Worm (Caenorhabditis elegans) whole organism, young adult: Measurements from ENCODE around the gene srw-109.

Source experiments
- T26A5.8 ChIP-seq: sonication (generic microtip); optimal IDR thresholded peaks from 2 replicates; lab custom pipeline; 2016; ENCODE audit warnings: missing genetic modification characterization, missing compliant biosample characterization
- hmg-20 ChIP-seq: fragments of 200-800 bp; sonication (Bioruptor generic); IDR thresholded peaks from 2 replicates; pipeline ENCODE4 v1.3.6; 2022; ENCODE audit warnings: missing genetic modification reagents, missing genetic modification characterization, missing compliant biosample characterization
- sdz-38 ChIP-seq: sonication (generic microtip); optimal IDR thresholded peaks from 2 replicates; lab custom pipeline; 2016; ENCODE audit warnings: missing genotype, missing genetic modification characterization, missing compliant biosample characterization

DNA sequence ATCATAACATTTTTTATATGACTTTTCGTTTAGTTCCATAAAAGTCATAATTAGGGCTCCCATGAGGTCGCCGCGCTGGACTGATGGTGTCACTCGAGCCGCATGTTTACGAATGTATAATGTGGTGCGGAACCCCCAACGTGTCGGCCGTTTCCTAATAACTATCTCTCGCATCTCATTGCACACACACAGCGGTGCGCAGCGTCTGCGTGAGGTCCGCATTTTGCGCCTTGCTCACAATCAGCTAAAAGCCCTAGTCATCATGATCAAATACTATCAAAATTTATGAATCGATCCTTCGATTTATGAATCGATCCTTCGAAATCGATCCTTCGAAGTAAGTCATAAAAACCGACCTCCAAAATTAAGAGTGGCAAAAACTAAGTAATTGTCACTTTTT lies 48.8 kb downstream of the srw-109 start, which contains the start of gene srx-7:
- TF ChIP-seq sdz-38 (tag; lab: Kevin White, UChicago) (no peak), hmg-20 (GFP tag; lab: Robert Waterston, UW) (no peak), T26A5.8 (no peak)
